Worm (Caenorhabditis elegans): ENCODE measurements around the gene aass-1.

ce11 chrIV:218252-218651, 26.7 kb upstream of the aass-1 start, which contains the start of gene prdx-6:
- no peak for TF ChIP-seq lin-15B (tag; optimal IDR thresholded peaks at IDR 0.05)
- TF ChIP-seq jun-1 (tag; optimal IDR thresholded peaks at IDR 0.05), result no peak
- TF ChIP-seq unc-62 (GFP tag; optimal IDR thresholded peaks at IDR 0.05), result no peak
- no peak for TF ChIP-seq efl-1 (optimal IDR thresholded peaks at IDR 0.05)
- TF ChIP-seq efl-1 (GFP tag; optimal IDR thresholded peaks at IDR 0.05 in 1 of 2), result no peak
- no peak for TF ChIP-seq sptf-1 (tag; optimal IDR thresholded peaks at IDR 0.05)
- no peak for TF ChIP-seq xbp-1 (tag; optimal IDR thresholded peaks at IDR 0.05)
- TF ChIP-seq lsy-2 (tag; optimal IDR thresholded peaks at IDR 0.05), result no peak
- TF ChIP-seq elt-3 (tag; optimal IDR thresholded peaks at IDR 0.05), result no peak
- TF ChIP-seq snu-23 (GFP tag; optimal IDR thresholded peaks at IDR 0.05), result no peak
- no peak for TF ChIP-seq nhr-12 (tag; optimal IDR thresholded peaks at IDR 0.05)
- no peak for TF ChIP-seq skn-1 (tag; optimal IDR thresholded peaks at IDR 0.05)
- TF ChIP-seq ama-1 (optimal IDR thresholded peaks at IDR 0.05), result no peak
- TF ChIP-seq sox-4 (tag; optimal IDR thresholded peaks at IDR 0.05), result no peak

All from whole organism, L1 larva.